Fruit fly (Drosophila melanogaster) whole organism, pupa: ENCODE data around the gene Cyp4ae1.

Experiments
- CG10348 ChIP-seq: fragments of 200-800 bp; sonication (Bioruptor generic); IDR thresholded peaks from 2 replicates; pipeline ENCODE4 v1.3.6; 2022; ENCODE audit warnings: missing biosample characterization, missing genetic modification characterization
- CG12605 ChIP-seq: fragments of 200-800 bp; sonication (Bioruptor generic); IDR thresholded peaks from 2 replicates; pipeline ENCODE4 v1.3.6; 2022; ENCODE audit warnings: missing biosample characterization, missing genetic modification characterization
- CG13204 ChIP-seq: fragments of 200-800 bp; sonication (Bioruptor generic); optimal IDR thresholded peaks from 2 replicates; lab custom pipeline; 2018; ENCODE audit warnings: missing biosample characterization, mild to moderate bottlenecking, missing genetic modification characterization, moderate library complexity
- CG14655 ChIP-seq: fragments of 200-800 bp; sonication (Bioruptor generic); optimal IDR thresholded peaks from 3 replicates; lab custom pipeline; 2017; ENCODE audit warnings: mild to moderate bottlenecking, missing biosample characterization, missing genetic modification reagents, missing genetic modification characterization
- CG15710 ChIP-seq: fragments of 200-800 bp; sonication (Bioruptor generic); optimal IDR thresholded peaks from 2 replicates; lab custom pipeline; 2018; ENCODE audit warnings: missing biosample characterization, mild to moderate bottlenecking, missing genetic modification characterization, moderate library complexity
- CG17806 ChIP-seq: fragments of 200-800 bp; sonication (Bioruptor generic); optimal IDR thresholded peaks from 2 replicates; lab custom pipeline; 2018; ENCODE audit warnings: missing biosample characterization, mild to moderate bottlenecking, missing genetic modification characterization, moderate library complexity
- CG32121 ChIP-seq: fragments of 200-800 bp; sonication (Bioruptor generic); IDR thresholded peaks from 2 replicates; pipeline ENCODE4 v1.3.6; 2022; ENCODE audit warnings: missing biosample characterization, missing genetic modification characterization
- CG34367 ChIP-seq: fragments of 200-800 bp; sonication (Bioruptor generic); optimal IDR thresholded peaks from 2 replicates; lab custom pipeline; 2018; ENCODE audit warnings: missing biosample characterization, mild to moderate bottlenecking, missing genetic modification characterization
- CG4496 ChIP-seq: fragments of 200-800 bp; sonication (Bioruptor generic); IDR thresholded peaks from 3 replicates; pipeline ENCODE4 v1.3.6; 2022; ENCODE audit warnings: missing biosample characterization, missing genetic modification characterization
- CG8159 ChIP-seq: fragments of 200-800 bp; sonication (Bioruptor generic); optimal IDR thresholded peaks from 3 replicates; lab custom pipeline; 2018; ENCODE audit warnings: missing biosample characterization, mild to moderate bottlenecking, missing genetic modification characterization, moderate library complexity
- CG8301 ChIP-seq: fragments of 200-800 bp; sonication (Bioruptor generic); optimal IDR thresholded peaks from 2 replicates; lab custom pipeline; 2018; ENCODE audit warnings: missing biosample characterization, mild to moderate bottlenecking, missing genetic modification characterization
- CG9948 ChIP-seq: fragments of 200-800 bp; sonication (Bioruptor generic); optimal IDR thresholded peaks from 2 replicates; lab custom pipeline; 2018; ENCODE audit warnings: missing biosample characterization, mild to moderate bottlenecking, missing genetic modification characterization, moderate library complexity
- D1 ChIP-seq: fragments of 200-800 bp; sonication (Bioruptor generic); optimal IDR thresholded peaks from 2 replicates; lab custom pipeline; 2018; ENCODE audit warnings: missing biosample characterization, mild to moderate bottlenecking, missing genetic modification characterization, moderate library complexity
- EcR ChIP-seq: fragments of 200-800 bp; sonication (Bioruptor generic); optimal IDR thresholded peaks from 3 replicates; lab custom pipeline; 2019; ENCODE audit warnings: missing biosample characterization, missing genetic modification characterization, mild to moderate bottlenecking, moderate library complexity, missing genetic modification reagents
- Ets98B ChIP-seq: fragments of 200-800 bp; sonication (Bioruptor generic); IDR thresholded peaks from 2 replicates; pipeline ENCODE4 v1.3.6; 2022; ENCODE audit warnings: missing biosample characterization, missing genetic modification characterization
- Pif1A ChIP-seq: fragments of 200-800 bp; sonication (Bioruptor generic); optimal IDR thresholded peaks from 3 replicates; lab custom pipeline; 2016; ENCODE audit warnings: missing biosample characterization, missing genetic modification characterization
- Pif1B ChIP-seq: fragments of 200-800 bp; sonication (Bioruptor generic); optimal IDR thresholded peaks from 3 replicates; lab custom pipeline; 2016; ENCODE audit warnings: missing biosample characterization, missing genetic modification characterization
- Snoo ChIP-seq: fragments of 200-800 bp; sonication (Bioruptor generic); optimal IDR thresholded peaks from 3 replicates; lab custom pipeline; 2017; ENCODE audit warnings: missing biosample characterization, mild to moderate bottlenecking, missing genetic modification characterization, inconsistent platforms
- fd96Ca ChIP-seq: fragments of 200-800 bp; sonication (Bioruptor generic); IDR thresholded peaks from 3 replicates; pipeline ENCODE4 v1.3.6; 2022; ENCODE audit warnings: missing biosample characterization, missing genetic modification characterization
- gl ChIP-seq: fragments of 200-800 bp; sonication (Bioruptor generic); optimal IDR thresholded peaks from 2 replicates; lab custom pipeline; 2018; ENCODE audit warnings: missing biosample characterization, mild to moderate bottlenecking, missing genetic modification characterization
- rn ChIP-seq: fragments of 200-800 bp; sonication (Bioruptor generic); IDR thresholded peaks from 2 replicates; pipeline ENCODE4 v1.3.6; 2022; ENCODE audit warnings: missing biosample characterization, missing genetic modification characterization

Gene Cyp4ae1

DNA sequence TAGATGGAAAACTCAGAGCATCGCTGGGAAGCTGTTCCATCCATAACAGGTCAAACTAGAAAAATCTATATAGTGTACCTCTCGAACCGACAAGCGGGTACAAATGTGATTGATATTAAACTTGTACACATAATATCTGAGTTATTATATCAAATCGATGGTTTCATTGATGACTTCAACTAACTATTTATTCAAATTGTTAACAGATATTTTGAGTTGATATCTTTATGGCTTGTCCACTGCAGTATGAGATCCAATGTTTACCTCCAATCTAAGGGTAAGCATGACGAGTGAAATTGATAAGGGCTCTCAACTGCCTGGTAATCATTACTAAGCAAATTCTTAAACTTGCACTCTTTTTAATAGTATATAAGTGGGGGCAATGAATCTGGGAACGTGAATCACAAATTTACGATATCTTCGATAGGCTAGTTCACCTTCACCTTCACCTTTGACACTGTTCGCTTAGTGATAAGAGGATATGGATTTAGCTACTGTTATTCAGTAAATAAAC, 2.8 kb upstream of the Cyp4ae1 start, which contains the start of gene Cyp4d2:
Gene Cyp4d2 (plus strand): TSS at position 51 of the 514 bp plus-strand sequence.
- TF ChIP-seq CG12605 (GFP tag; lab: Robert Waterston, UW): no peak
- no peak for TF ChIP-seq CG13204 (GFP tag; lab: Kevin White, UChicago)
- no peak for TF ChIP-seq CG17806 (tag; lab: Kevin White, UChicago)
- no peak for TF ChIP-seq fd96Ca
- no peak for TF ChIP-seq gl (tag; lab: Kevin White, UChicago)
- TF ChIP-seq CG9948: no peak
- TF ChIP-seq rn (GFP tag; lab: Robert Waterston, UW): no peak
- no peak for TF ChIP-seq EcR (GFP tag; lab: Kevin White, UChicago)
- no peak for TF ChIP-seq CG8301 (tag; lab: Kevin White, UChicago)
- TF ChIP-seq CG10348: no peak

DNA sequence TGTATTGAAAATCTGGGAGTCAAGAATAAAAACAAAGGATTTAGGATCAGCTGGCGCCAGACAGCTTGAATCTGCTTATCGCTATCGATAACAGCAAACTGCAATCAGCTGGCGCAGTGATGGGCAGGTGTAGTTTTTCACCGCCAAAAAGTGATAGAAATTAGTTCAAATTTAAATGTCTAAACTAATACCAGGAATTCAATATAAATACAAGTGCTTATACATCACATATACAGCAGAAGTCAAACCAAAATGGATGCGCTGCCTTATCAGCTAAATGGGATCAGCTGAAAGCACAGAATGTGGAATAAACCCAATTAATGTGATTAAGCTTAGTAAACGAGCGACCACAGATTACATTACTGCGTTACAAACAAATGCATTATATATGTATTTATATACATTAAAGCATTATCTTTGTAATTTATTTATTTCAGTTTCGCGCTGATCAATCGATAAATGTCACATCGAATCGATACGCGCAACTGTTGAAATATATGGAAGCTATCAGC, 2.0 kb downstream of the Cyp4ae1 start, which contains the start of gene pn:
Gene pn (plus strand): TSS at position 462 of the 512 bp plus-strand sequence.
- no peak for TF ChIP-seq CG8301 (tag; lab: Kevin White, UChicago)
- TF ChIP-seq Pif1B (GFP tag; lab: Kevin White, UChicago): no peak
- TF ChIP-seq CG32121 (GFP tag; lab: Robert Waterston, UW): no peak
- no peak for TF ChIP-seq Pif1A (GFP tag; lab: Kevin White, UChicago)
- no peak for TF ChIP-seq CG14655 (GFP tag; lab: Kevin White, UChicago)
- TF ChIP-seq CG34367 (tag; lab: Kevin White, UChicago): no peak
- no peak for TF ChIP-seq D1 (tag; lab: Kevin White, UChicago)
- TF ChIP-seq CG13204 (GFP tag; lab: Kevin White, UChicago): no peak
- no peak for TF ChIP-seq Ets98B (GFP tag; lab: Robert Waterston, UW)
- no peak for TF ChIP-seq CG15710 (tag; lab: Kevin White, UChicago)
- TF ChIP-seq gl (tag; lab: Kevin White, UChicago): no peak
- TF ChIP-seq CG10348: no peak
- no peak for TF ChIP-seq CG17806 (tag; lab: Kevin White, UChicago)
- TF ChIP-seq CG4496: no peak
- no peak for TF ChIP-seq CG9948
- TF ChIP-seq EcR (GFP tag; lab: Kevin White, UChicago): no peak
- TF ChIP-seq CG12605 (GFP tag; lab: Robert Waterston, UW): no peak
- no peak for TF ChIP-seq Snoo (tag; lab: Kevin White, UChicago)
- no peak for TF ChIP-seq CG8159 (tag; lab: Kevin White, UChicago)
- TF ChIP-seq fd96Ca: no peak
- TF ChIP-seq, all 21 proteins: peak for 0

DNA sequence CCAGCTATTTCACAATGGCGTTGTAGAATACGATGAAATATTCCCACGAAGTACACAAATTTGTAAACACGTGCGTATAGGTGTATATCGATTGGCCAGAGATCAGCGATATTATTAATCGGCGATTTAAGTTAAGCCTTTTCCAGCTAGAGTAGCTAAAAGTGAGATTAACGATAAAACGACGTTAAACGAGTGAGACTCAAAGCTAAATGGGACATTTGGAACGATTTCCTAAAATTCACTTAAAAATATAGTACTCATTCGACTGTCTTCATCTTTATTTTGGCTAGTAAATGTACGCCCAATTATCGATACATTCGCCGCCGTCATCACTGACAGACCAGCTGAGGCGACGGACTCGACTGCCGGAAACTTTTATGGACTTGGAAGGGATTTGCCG, 5.8 kb downstream of the Cyp4ae1 start, which contains the start of the genes Nmd3 and CG17776:
Gene Nmd3 (minus strand): TSS at position 106 of the 400 bp plus-strand sequence.
Gene CG17776 (plus strand): TSS at position 163 of the 400 bp plus-strand sequence.
- TF ChIP-seq CG14655 (GFP tag; lab: Kevin White, UChicago): no peak
- no peak for TF ChIP-seq fd96Ca
- TF ChIP-seq CG17806 (tag; lab: Kevin White, UChicago): no peak
- TF ChIP-seq gl (tag; lab: Kevin White, UChicago): no peak
- no peak for TF ChIP-seq rn (GFP tag; lab: Robert Waterston, UW)
- TF ChIP-seq CG32121 (GFP tag; lab: Robert Waterston, UW): no peak
- no peak for TF ChIP-seq D1 (tag; lab: Kevin White, UChicago)
- TF ChIP-seq Snoo (tag; lab: Kevin White, UChicago): no peak
- no peak for TF ChIP-seq EcR (GFP tag; lab: Kevin White, UChicago)
- no peak for TF ChIP-seq CG34367 (tag; lab: Kevin White, UChicago)
- no peak for TF ChIP-seq CG9948
- TF ChIP-seq CG12605 (GFP tag; lab: Robert Waterston, UW): no peak
- TF ChIP-seq CG8159 (tag; lab: Kevin White, UChicago): no peak
- TF ChIP-seq Ets98B (GFP tag; lab: Robert Waterston, UW): no peak
- no peak for TF ChIP-seq Pif1A (GFP tag; lab: Kevin White, UChicago)

DNA sequence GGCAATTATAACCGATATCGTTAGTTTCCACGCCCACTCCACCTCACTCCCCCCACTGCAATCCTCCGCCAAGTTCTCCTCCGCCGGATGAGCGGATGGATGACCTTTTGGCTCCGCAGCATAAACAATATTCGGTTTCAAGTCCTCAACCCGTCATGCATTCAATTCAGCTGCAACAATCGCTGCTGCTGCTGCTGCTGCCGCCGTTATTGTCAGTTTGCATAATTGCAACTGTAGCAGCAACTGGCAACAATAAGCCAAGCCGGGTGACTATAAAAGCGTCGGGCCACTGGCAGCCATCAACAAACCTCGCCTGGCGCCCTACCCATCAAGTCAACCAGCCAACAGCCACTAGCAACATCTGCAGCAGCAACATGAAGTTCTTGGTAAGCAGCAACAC, 7.7 kb downstream of the Cyp4ae1 start, which contains the start of gene CG17777:
Gene CG17777 (plus strand): TSS at position 301 of the 400 bp plus-strand sequence.
- TF ChIP-seq CG12605 (GFP tag; lab: Robert Waterston, UW) (no peak), CG13204 (GFP tag; lab: Kevin White, UChicago) (no peak), Ets98B (GFP tag; lab: Robert Waterston, UW) (no peak), EcR (GFP tag; lab: Kevin White, UChicago) (no peak), CG8159 (tag; lab: Kevin White, UChicago) (no peak), CG34367 (tag; lab: Kevin White, UChicago) (no peak), Pif1A (GFP tag; lab: Kevin White, UChicago) (no peak), CG10348 (no peak), D1 (tag; lab: Kevin White, UChicago) (no peak), CG17806 (tag; lab: Kevin White, UChicago) (no peak), CG4496 (no peak), CG8301 (tag; lab: Kevin White, UChicago) (no peak), fd96Ca (no peak), CG15710 (tag; lab: Kevin White, UChicago) (no peak), gl (tag; lab: Kevin White, UChicago) (no peak), CG14655 (GFP tag; lab: Kevin White, UChicago) (no peak), Snoo (tag; lab: Kevin White, UChicago) (no peak), rn (GFP tag; lab: Robert Waterston, UW) (no peak)

DNA sequence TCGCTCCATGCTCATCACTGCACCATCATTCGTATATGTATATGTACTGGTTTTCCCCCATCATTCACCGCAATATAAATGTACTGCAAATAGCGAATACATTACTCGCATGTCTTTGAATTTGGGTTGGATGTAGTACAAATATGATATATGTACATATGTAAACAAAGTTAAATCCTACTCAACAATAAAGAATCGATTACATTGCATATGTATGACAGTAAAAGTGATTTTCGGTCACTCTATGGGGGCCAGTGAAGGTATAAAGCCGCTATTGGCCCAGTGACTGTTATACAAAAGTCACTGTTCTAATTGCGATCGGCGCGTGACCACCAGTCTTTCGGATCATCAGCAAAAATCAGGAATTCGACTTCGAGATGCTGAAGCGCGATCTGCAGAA, 8.7 kb downstream of the Cyp4ae1 start, which contains the start of gene CG3457:
Gene CG3457 (plus strand): TSS at position 301 of the 400 bp plus-strand sequence.
- TF ChIP-seq Pif1B (GFP tag; lab: Kevin White, UChicago): no peak
- TF ChIP-seq CG8159 (tag; lab: Kevin White, UChicago): no peak
- no peak for TF ChIP-seq CG13204 (GFP tag; lab: Kevin White, UChicago)
- no peak for TF ChIP-seq CG10348
- TF ChIP-seq CG34367 (tag; lab: Kevin White, UChicago): no peak
- no peak for TF ChIP-seq Ets98B (GFP tag; lab: Robert Waterston, UW)
- no peak for TF ChIP-seq CG8301 (tag; lab: Kevin White, UChicago)
- TF ChIP-seq CG17806 (tag; lab: Kevin White, UChicago): no peak
- TF ChIP-seq D1 (tag; lab: Kevin White, UChicago): no peak
- TF ChIP-seq, all 21 proteins: peak for 0
